Fruit fly (Drosophila melanogaster): ENCODE data around the gene CG9853.

CG9853 gene

dm6 chr3R:4387490-4387889 is 14.3 kb downstream of the CG9853 start, which contains the start of gene tub (continued):
- TF ChIP-seq HLH54F (GFP tag; optimal IDR thresholded peaks at IDR 0.05) (peak; percentile 28), CG3995 (GFP tag; optimal IDR thresholded peaks at IDR 0.05) (peak; percentile 6), ind (GFP tag; optimal IDR thresholded peaks at IDR 0.05) (peak; percentile 43), bbx (GFP tag; IDR thresholded peaks at IDR 0.05; ENCODE audit: partially characterized antibody) (peak; percentile 27; the same call in 1 of the 2 replicates), CG3065 (GFP tag; optimal IDR thresholded peaks at IDR 0.05) (peak; percentile 5), CG2116 (GFP tag; optimal IDR thresholded peaks at IDR 0.05) (peak; percentile 36), Hr51 (GFP tag; optimal IDR thresholded peaks at IDR 0.05) (no peak), CG10565 (GFP tag; optimal IDR thresholded peaks at IDR 0.05) (no peak), Dref (GFP tag; IDR thresholded peaks at IDR 0.05) (peak; percentile 47), nerfin-1 (tag; optimal IDR thresholded peaks at IDR 0.05) (peak; percentile 27), CG9797 (GFP tag; optimal IDR thresholded peaks at IDR 0.05) (peak; percentile 84), Sin3A (optimal IDR thresholded peaks at IDR 0.05) (peak; percentile 16), CG9817 (tag; optimal IDR thresholded peaks at IDR 0.05) (no peak), CG9437 (GFP tag; optimal IDR thresholded peaks at IDR 0.05) (peak; percentile 8), esg (GFP tag; conservative IDR thresholded peaks at IDR 0.05) (no peak), Sox100B (GFP tag; optimal IDR thresholded peaks at IDR 0.05) (no peak), Sry-β (GFP tag; optimal IDR thresholded peaks at IDR 0.05) (peak; percentile 74), lilli (GFP tag; optimal IDR thresholded peaks at IDR 0.05) (peak; percentile 69), Ets97D (GFP tag; optimal IDR thresholded peaks at IDR 0.05) (peak; percentile 66), her (GFP tag; optimal IDR thresholded peaks at IDR 0.05) (peak; percentile 23), CTCF (GFP tag; optimal IDR thresholded peaks at IDR 0.05) (peak; percentile 84), CG17328 (GFP tag; IDR thresholded peaks at IDR 0.05) (0 out of 2 replicates have a peak, but pooled peaks have one; percentile 26), ssp (GFP tag; IDR thresholded peaks at IDR 0.05) (peak; percentile 72), br (optimal IDR thresholded peaks at IDR 0.05) (no peak), CG3847 (GFP tag; IDR thresholded peaks at IDR 0.05) (peak; percentile 62; the same call in 1 of the 2 replicates), Bgb (GFP tag; IDR thresholded peaks at IDR 0.05; ENCODE audit: partially characterized antibody) (peak; percentile 19; the same call in 1 of the 2 replicates), CG18011 (GFP tag; optimal IDR thresholded peaks at IDR 0.05) (peak; percentile 4), pho (GFP tag; optimal IDR thresholded peaks at IDR 0.05) (peak; percentile 15), gro (GFP tag; optimal IDR thresholded peaks at IDR 0.05) (peak; percentile 31), dm (GFP tag; optimal IDR thresholded peaks at IDR 0.05) (peak; percentile 33), sens (GFP tag) (peak; percentile 91), nmo (GFP tag; optimal IDR thresholded peaks at IDR 0.05) (peak; percentile 48), dmrt11E (tag; optimal IDR thresholded peaks at IDR 0.05) (peak; percentile 12), ham (GFP tag; IDR thresholded peaks at IDR 0.05) (no peak), Atf6 (GFP tag; IDR thresholded peaks at IDR 0.05) (peak; percentile 32; the same call in 1 of the 2 replicates), dpn (GFP tag; optimal IDR thresholded peaks at IDR 0.05) (peak; percentile 33 to 56), crp (GFP tag; optimal IDR thresholded peaks at IDR 0.05) (peak in 1 of 2 experiments; percentile 12), CG2712 (tag; optimal IDR thresholded peaks at IDR 0.05) (peak; percentile 56), CkIIα-i1 (GFP tag; IDR thresholded peaks at IDR 0.05) (no peak), grau (tag; optimal IDR thresholded peaks at IDR 0.05) (peak; percentile 50), D19A (tag; optimal IDR thresholded peaks at IDR 0.05) (peak; percentile 40), pum (GFP tag; optimal IDR thresholded peaks at IDR 0.05) (peak; percentile 12), Kr (GFP tag; optimal IDR thresholded peaks at IDR 0.05) (no peak), shn (GFP tag; optimal IDR thresholded peaks at IDR 0.05) (peak; percentile 31), CG15696 (tag; optimal IDR thresholded peaks at IDR 0.05) (no peak), CG2120 (GFP tag; optimal IDR thresholded peaks at IDR 0.05) (peak; percentile 65), wek (GFP tag; optimal IDR thresholded peaks at IDR 0.05) (peak; percentile 98), maf-S (GFP tag; optimal IDR thresholded peaks at IDR 0.05) (peak; percentile 12), hbn (GFP tag; IDR thresholded peaks at IDR 0.05; ENCODE audit: partially characterized antibody) (no peak), CG1603 (tag; optimal IDR thresholded peaks at IDR 0.05) (peak; percentile 77), vvl (GFP tag; IDR thresholded peaks at IDR 0.05) (peak; percentile 55; the same call in 1 of the 2 replicates), chn (GFP tag; optimal IDR thresholded peaks at IDR 0.05) (peak; percentile 1)

All from whole organism, embryonic.